Fruit fly (Drosophila melanogaster) whole organism, wandering third instar larva: ENCODE results near the gene CG43273.

Experiments
- Abd-B ChIP-seq: fragments of >200 bp; optimal IDR thresholded peaks from 2 replicates; lab custom pipeline; 2017; ENCODE audit warnings: missing biosample characterization, missing genetic modification characterization
- CG32264 ChIP-seq: fragments of 200-800 bp; sonication (Bioruptor generic); optimal IDR thresholded peaks from 2 replicates; lab custom pipeline; 2016; ENCODE audit warnings: missing biosample characterization, missing genetic modification characterization
- CG9705 ChIP-seq: fragments of 200-800 bp; sonication (Bioruptor generic); optimal IDR thresholded peaks from 2 replicates; lab custom pipeline; 2018; ENCODE audit warnings: missing biosample characterization, mild to moderate bottlenecking, missing genetic modification characterization
- CrebA ChIP-seq: fragments of 200-800 bp; sonication (Bioruptor generic); optimal IDR thresholded peaks from 2 replicates; lab custom pipeline; 2016; ENCODE audit warnings: missing biosample characterization, mild to moderate bottlenecking, missing genetic modification characterization, borderline replicate concordance
- Dfd ChIP-seq: fragments of >200 bp; optimal IDR thresholded peaks from 2 replicates; lab custom pipeline; 2017; ENCODE audit warnings: missing biosample characterization, missing genetic modification characterization
- Dif ChIP-seq: fragments of 200-275, 200-300 bp; sonication (Bioruptor generic); optimal IDR thresholded peaks from 2 replicates; lab custom pipeline; 2018; ENCODE audit warnings: missing biosample characterization, missing genetic modification characterization; ENCODE audit not compliant: partially characterized antibody
- GATAd ChIP-seq: sonication (Bioruptor generic); optimal IDR thresholded peaks from 2 replicates; lab custom pipeline; 2016; ENCODE audit warnings: missing biosample characterization, missing genetic modification characterization
- HLH106 ChIP-seq: fragments of 200-800 bp; optimal IDR thresholded peaks from 3 replicates; lab custom pipeline; 2019; ENCODE audit warnings: missing biosample characterization, mild to moderate bottlenecking, missing genetic modification characterization, moderate library complexity
- Hnf4 ChIP-seq: fragments of 200-800 bp; sonication (Bioruptor generic); optimal IDR thresholded peaks from 2 replicates; lab custom pipeline; 2016; ENCODE audit warnings: missing biosample characterization, mild to moderate bottlenecking, missing genetic modification characterization
- Hr78 ChIP-seq: fragments of >200 bp; optimal IDR thresholded peaks from 2 replicates; lab custom pipeline; 2017; ENCODE audit warnings: missing biosample characterization, missing genetic modification characterization
- Hr83 ChIP-seq: fragments of 200-300 bp; sonication (Bioruptor generic); optimal IDR thresholded peaks from 2 replicates; lab custom pipeline; 2016; ENCODE audit warnings: missing biosample characterization, mild to moderate bottlenecking, missing genetic modification characterization, moderate library complexity; ENCODE audit not compliant: poor library complexity, severe bottlenecking
- Jra ChIP-seq: sonication (Bioruptor generic); optimal IDR thresholded peaks from 2 replicates; lab custom pipeline; 2016; ENCODE audit warnings: missing biosample characterization, missing genetic modification characterization
- Mio ChIP-seq: sonication (Bioruptor generic); optimal IDR thresholded peaks from 2 replicates; lab custom pipeline; 2016; ENCODE audit warnings: missing biosample characterization, missing genetic modification characterization
- Myc ChIP-seq: fragments of >200 bp; optimal IDR thresholded peaks from 2 replicates; lab custom pipeline; 2017
- OdsH ChIP-seq: fragments of 200-800 bp; sonication (Bioruptor generic); optimal IDR thresholded peaks from 2 replicates; lab custom pipeline; 2016; ENCODE audit warnings: missing biosample characterization, mild to moderate bottlenecking, missing genetic modification characterization
- Rel ChIP-seq, 2 experiments: fragments of 200-800 bp; sonication (Bioruptor generic) in 1 of 2; optimal IDR thresholded peaks; 2 replicates in 1 of 2; 3 replicates in 1 of 2; lab custom pipeline; 2016 to 2019; ENCODE audit warnings: mild to moderate bottlenecking in 2 of 2, missing biosample characterization in 2 of 2, missing genetic modification characterization in 2 of 2, moderate library complexity in 1 of 2
- Sp1 ChIP-seq: fragments of 200-800 bp; sonication (Bioruptor generic); optimal IDR thresholded peaks from 3 replicates; lab custom pipeline; 2019; ENCODE audit warnings: missing biosample characterization, mild to moderate bottlenecking, missing genetic modification characterization, moderate library complexity
- Vsx2 ChIP-seq: fragments of 200-300, 225-300 bp; sonication (Bioruptor generic); optimal IDR thresholded peaks from 2 replicates; lab custom pipeline; 2018; ENCODE audit warnings: missing biosample characterization, missing genetic modification characterization; ENCODE audit not compliant: partially characterized antibody
- br ChIP-seq: fragments of 200-800 bp; sonication (Bioruptor generic); optimal IDR thresholded peaks from 2 replicates; lab custom pipeline; 2016; ENCODE audit warnings: missing biosample characterization, missing genetic modification characterization
- brk ChIP-seq: fragments of 200-800 bp; sonication (Bioruptor generic); optimal IDR thresholded peaks from 2 replicates; lab custom pipeline; 2016; ENCODE audit warnings: missing biosample characterization, mild to moderate bottlenecking, missing genetic modification characterization
- dmrt93B ChIP-seq: fragments of 200-800 bp; sonication (Bioruptor generic); optimal IDR thresholded peaks from 2 replicates; lab custom pipeline; 2018; ENCODE audit warnings: missing biosample characterization, mild to moderate bottlenecking, missing genetic modification characterization
- dsf ChIP-seq: sonication (Bioruptor generic); optimal IDR thresholded peaks from 2 replicates; lab custom pipeline; 2016; ENCODE audit warnings: missing biosample characterization, missing genetic modification characterization, borderline replicate concordance
- ey ChIP-seq: fragments of 200-800 bp; sonication (Bioruptor generic); optimal IDR thresholded peaks from 2 replicates; lab custom pipeline; 2016; ENCODE audit warnings: missing biosample characterization, missing genetic modification characterization
- foxo ChIP-seq, 2 experiments: fragments of 200-800 bp; sonication (Bioruptor generic); optimal IDR thresholded peaks; 2 replicates in 1 of 2; 3 replicates in 1 of 2; lab custom pipeline; 2016 to 2017; ENCODE audit warnings: missing biosample characterization in 2 of 2, missing genetic modification characterization in 2 of 2
- fru ChIP-seq: fragments of 200-800 bp; sonication (Bioruptor generic); optimal IDR thresholded peaks from 3 replicates; lab custom pipeline; 2016; ENCODE audit warnings: missing biosample characterization, mild to moderate bottlenecking, missing genetic modification characterization
- h ChIP-seq: fragments of 200-800 bp; sonication (Bioruptor generic); optimal IDR thresholded peaks from 3 replicates; lab custom pipeline; 2016; ENCODE audit warnings: missing biosample characterization, mild to moderate bottlenecking, missing genetic modification characterization
- jim ChIP-seq: fragments of 175-275, 200-325 bp; sonication (Bioruptor generic); optimal IDR thresholded peaks from 2 replicates; lab custom pipeline; 2016; ENCODE audit warnings: missing biosample characterization, mild to moderate bottlenecking, missing genetic modification characterization
- lola ChIP-seq: fragments of >200 bp; optimal IDR thresholded peaks from 2 replicates; lab custom pipeline; 2017; ENCODE audit warnings: missing biosample characterization, missing genetic modification characterization
- pan ChIP-seq: fragments of >200 bp; optimal IDR thresholded peaks from 2 replicates; lab custom pipeline; 2017
- psq ChIP-seq: fragments of 200-800 bp; sonication (Bioruptor generic); optimal IDR thresholded peaks from 3 replicates; lab custom pipeline; 2017; ENCODE audit warnings: missing biosample characterization, mild to moderate bottlenecking, missing genetic modification characterization, moderate library complexity
- rgr ChIP-seq: fragments of 200-800 bp; sonication (Bioruptor generic); optimal IDR thresholded peaks from 3 replicates; lab custom pipeline; 2016; ENCODE audit warnings: missing biosample characterization, mild to moderate bottlenecking, missing genetic modification characterization
- sv ChIP-seq: fragments of 200-800 bp; sonication (Bioruptor generic); optimal IDR thresholded peaks from 3 replicates; lab custom pipeline; 2016; ENCODE audit warnings: missing biosample characterization, missing genetic modification characterization
- tai ChIP-seq: sonication (Bioruptor generic); optimal IDR thresholded peaks from 2 replicates; lab custom pipeline; 2016; ENCODE audit warnings: missing biosample characterization, missing genetic modification characterization
- usp ChIP-seq: fragments of >200 bp; optimal IDR thresholded peaks from 2 replicates; lab custom pipeline; 2017; ENCODE audit warnings: missing biosample characterization, missing genetic modification characterization

CG43273 gene

DNA sequence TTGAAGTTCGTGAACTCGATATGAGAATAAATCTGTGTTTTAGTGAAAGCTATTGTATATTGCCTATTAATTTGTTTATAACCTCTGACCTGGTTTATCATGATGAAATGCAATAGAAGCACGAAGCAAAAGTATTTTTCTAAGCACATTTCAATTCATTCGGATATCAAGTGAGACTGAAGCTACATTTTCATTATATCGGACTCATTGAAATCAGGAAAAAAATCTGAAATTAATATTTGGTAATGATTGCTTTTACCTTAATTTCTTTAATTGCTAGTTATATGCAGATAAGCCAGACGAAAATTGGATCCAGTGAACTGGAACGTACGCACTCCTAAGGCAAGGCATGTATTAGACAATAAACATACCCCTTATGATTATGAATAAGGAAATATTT is 11.0 kb downstream of the CG43273 start, which contains the start of gene CG33658:
CG33658 (minus strand) TSS at position 101 of the 400 bp plus-strand sequence.
- TF ChIP-seq jim (GFP tag; lab: Kevin White, UChicago) (no peak), br (GFP tag; lab: Kevin White, UChicago) (no peak), pan (lab: Kevin White, UChicago) (no peak), psq (GFP tag; lab: Kevin White, UChicago) (no peak), foxo (GFP tag; optimal IDR thresholded peaks at IDR 0.05; lab: Kevin White, UChicago) (no peak), dmrt93B (GFP tag; lab: Kevin White, UChicago) (no peak), Rel (GFP tag; optimal IDR thresholded peaks at IDR 0.05; lab: Kevin White, UChicago) (no peak), Rel (tag; optimal IDR thresholded peaks at IDR 0.05; lab: Kevin White, UChicago) (no peak), Sp1 (GFP tag; lab: Kevin White, UChicago) (no peak), CrebA (GFP tag; lab: Kevin White, UChicago) (no peak), Hnf4 (GFP tag; lab: Kevin White, UChicago) (no peak)

DNA sequence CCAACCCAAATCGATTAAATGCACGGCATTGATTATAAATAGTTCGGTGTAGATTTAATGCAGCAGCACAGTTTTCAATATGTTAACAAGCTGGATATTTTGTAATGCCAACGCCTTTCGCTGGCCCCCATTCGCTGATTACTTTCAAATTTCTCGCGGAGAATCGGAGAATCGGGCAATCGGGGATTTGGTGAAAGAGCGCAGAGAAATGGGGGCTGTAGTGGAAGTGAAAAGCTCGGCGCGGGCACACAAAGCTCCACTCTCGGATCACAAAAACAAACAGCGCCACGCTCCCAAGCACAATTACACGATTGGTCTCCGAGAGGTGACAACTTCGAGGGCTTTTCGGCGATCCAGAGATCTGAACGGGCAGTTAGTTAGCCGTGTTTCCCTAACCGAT is 11.5 kb downstream of the CG43273 start, which contains the start of gene Esp:
Esp (plus strand) TSS at position 301 of the 400 bp plus-strand sequence.
- TF ChIP-seq Dif (GFP tag; lab: Kevin White, UChicago) (no peak), Hr83 (GFP tag; lab: Kevin White, UChicago) (no peak), Mio (no peak), br (GFP tag; lab: Kevin White, UChicago) (no peak), usp (GFP tag; lab: Kevin White, UChicago) (no peak)
- TF ChIP-seq, all 38 proteins: peak for 0

DNA sequence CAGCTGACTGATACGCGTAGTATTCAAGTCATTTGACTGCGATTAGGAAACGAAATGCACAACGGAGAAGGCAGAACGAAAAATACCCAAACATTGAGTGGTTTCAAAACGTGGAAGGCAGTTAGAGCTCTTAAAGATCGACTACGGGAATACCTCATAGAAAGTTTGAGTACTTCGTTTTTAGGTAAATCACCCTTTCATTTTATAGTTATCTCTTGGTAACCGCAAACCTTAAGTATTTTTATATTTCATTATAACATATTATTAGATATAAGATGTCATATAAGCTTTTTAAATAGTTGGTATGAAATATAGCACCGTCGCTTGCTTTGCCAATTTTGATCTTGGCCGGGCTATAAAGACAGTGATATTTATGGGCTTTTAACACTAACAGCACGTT is 15.0 kb downstream of the CG43273 start:
- no peak for TF ChIP-seq tai (GFP tag; lab: Kevin White, UChicago)
- no peak for TF ChIP-seq dsf (GFP tag; lab: Kevin White, UChicago)

DNA sequence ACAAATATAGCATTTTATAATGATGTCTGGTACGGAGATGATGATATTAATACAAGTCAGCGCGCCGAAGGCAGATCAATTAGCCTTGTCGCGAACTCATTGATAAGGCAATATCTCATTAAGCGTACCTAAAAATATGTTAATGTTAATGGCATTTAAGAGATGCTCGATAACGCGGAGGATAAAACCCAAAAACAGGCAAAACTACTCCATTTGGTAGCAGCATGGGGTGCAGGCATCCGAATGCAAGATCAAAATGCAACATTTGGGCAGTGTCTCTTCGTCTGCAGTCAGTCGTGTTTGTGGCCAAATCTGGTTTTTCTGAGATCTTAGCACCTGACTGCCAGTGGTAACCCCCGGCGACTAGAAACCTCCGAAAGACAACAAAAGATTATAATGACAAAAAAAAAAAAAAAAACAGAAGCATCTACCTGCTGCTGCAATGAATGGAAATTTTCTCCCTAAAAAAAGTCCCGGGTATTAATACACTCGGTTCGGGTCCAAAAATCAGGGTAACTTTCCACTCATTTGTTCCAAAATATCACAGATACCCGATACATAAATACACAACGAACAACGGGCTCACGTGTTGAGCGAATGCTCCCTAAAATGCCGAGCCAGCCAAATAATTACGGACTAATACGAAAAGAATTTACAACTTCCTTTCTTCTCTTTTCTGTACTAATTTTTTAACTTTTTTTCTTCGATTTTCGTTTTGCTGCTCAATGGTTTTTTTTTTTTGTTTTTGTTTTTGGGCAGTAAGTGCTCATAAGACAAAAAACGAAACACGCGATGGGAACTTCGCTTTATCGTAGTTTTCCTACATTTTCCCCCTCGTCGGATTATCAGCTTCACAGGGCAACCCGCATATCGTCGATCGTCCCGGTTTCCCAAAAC is 16.1 kb downstream of the CG43273 start:
- TF ChIP-seq Rel (GFP tag; optimal IDR thresholded peaks at IDR 0.05; lab: Kevin White, UChicago) (no peak), Rel (tag; optimal IDR thresholded peaks at IDR 0.05; lab: Kevin White, UChicago) (peak; percentile 52), Myc (lab: Kevin White, UChicago) (no peak)
- TF ChIP-seq, all 38 proteins: peak for 1

dm6 chr3R:24850420-24850819 is 20.3 kb downstream of the CG43273 start, which contains the start of gene CG7006:
Gene CG7006 (plus strand): TSS chr3R:24850627.
- TF ChIP-seq Sp1 (GFP tag; lab: Kevin White, UChicago) (no peak), Myc (lab: Kevin White, UChicago) (peak; percentile 63), Dfd (GFP tag; lab: Kevin White, UChicago) (no peak), Hr83 (GFP tag; lab: Kevin White, UChicago) (peak; percentile 98), OdsH (GFP tag; lab: Kevin White, UChicago) (peak; percentile 71), psq (GFP tag; lab: Kevin White, UChicago) (peak; percentile 74), Jra (GFP tag; lab: Kevin White, UChicago) (peak; percentile 89), Abd-B (no peak), Vsx2 (GFP tag; lab: Kevin White, UChicago) (peak; percentile 21), h (GFP tag; lab: Kevin White, UChicago) (peak; percentile 85), GATAd (peak; percentile 46), dmrt93B (GFP tag; lab: Kevin White, UChicago) (peak; percentile 54), brk (no peak), CrebA (GFP tag; lab: Kevin White, UChicago) (no peak), Dif (GFP tag; lab: Kevin White, UChicago) (no peak), Rel (GFP tag; optimal IDR thresholded peaks at IDR 0.05; lab: Kevin White, UChicago) (no peak), Rel (tag; optimal IDR thresholded peaks at IDR 0.05; lab: Kevin White, UChicago) (peak; percentile 27), rgr (GFP tag; lab: Kevin White, UChicago) (peak; percentile 89), dsf (GFP tag; lab: Kevin White, UChicago) (peak; percentile 76), tai (GFP tag; lab: Kevin White, UChicago) (no peak), Hr78 (GFP tag; lab: Kevin White, UChicago) (no peak), sv (peak; percentile 78), usp (GFP tag; lab: Kevin White, UChicago) (no peak), Hnf4 (GFP tag; lab: Kevin White, UChicago) (peak; percentile 97), CG9705 (GFP tag; lab: Kevin White, UChicago) (peak; percentile 74), ey (GFP tag; lab: Kevin White, UChicago) (peak; percentile 74), HLH106 (tag; lab: Kevin White, UChicago) (peak; percentile 69), CG32264 (GFP tag; lab: Kevin White, UChicago) (no peak), jim (GFP tag; lab: Kevin White, UChicago) (peak; percentile 27), foxo (GFP tag; optimal IDR thresholded peaks at IDR 0.05; lab: Kevin White, UChicago) (peak in 1 of 2 experiments; percentile 88), lola (GFP tag; lab: Kevin White, UChicago) (no peak), Mio (peak; percentile 2), fru (no peak), br (GFP tag; lab: Kevin White, UChicago) (peak; percentile 80)
